Worm (Caenorhabditis elegans) whole organism, mixed stage, embryonic: Measurements from ENCODE around the gene ZK512.4.

Source experiments
- M03D4.4 ChIP-seq: sonication (generic microtip); optimal IDR thresholded peaks from 2 replicates; lab custom pipeline; 2017; ENCODE audit warnings: mild to moderate bottlenecking, missing genetic modification characterization, missing compliant biosample characterization
- blmp-1 ChIP-seq: fragments of 150-350 bp; optimal IDR thresholded peaks from 2 replicates; lab custom pipeline; 2014; ENCODE audit warnings: missing biosample characterization, missing genetic modification characterization
- elt-1 ChIP-seq: sonication (generic microtip); optimal IDR thresholded peaks from 2 replicates; lab custom pipeline; 2017; ENCODE audit warnings: missing genetic modification characterization, mild to moderate bottlenecking, missing compliant biosample characterization, antibody characterized with exemption, moderate library complexity, borderline replicate concordance; ENCODE audit not compliant: insufficient read depth
- elt-3 ChIP-seq: fragments of 150-350 bp; optimal IDR thresholded peaks from 2 replicates; lab custom pipeline; 2014; ENCODE audit warnings: missing biosample characterization, missing genetic modification characterization
- mep-1 ChIP-seq: fragments of 150-350 bp; optimal IDR thresholded peaks from 2 replicates; lab custom pipeline; 2017; ENCODE audit warnings: missing biosample characterization, missing genetic modification reagents, missing genetic modification characterization, inconsistent platforms
- nhr-28 ChIP-seq: fragments of 150-350 bp; optimal IDR thresholded peaks from 2 replicates; lab custom pipeline; 2014; ENCODE audit warnings: missing biosample characterization, missing genetic modification characterization
- snpc-4 ChIP-seq: fragments of 150-350 bp; optimal IDR thresholded peaks from 2 replicates; lab custom pipeline; 2014; ENCODE audit warnings: missing biosample characterization, missing genetic modification characterization
- unc-120 ChIP-seq: sonication (generic microtip); optimal IDR thresholded peaks from 2 replicates; lab custom pipeline; 2017; ENCODE audit warnings: missing genetic modification characterization, missing compliant biosample characterization; ENCODE audit not compliant: poor library complexity, severe bottlenecking
- ztf-11 ChIP-seq: fragments of 150-350 bp; optimal IDR thresholded peaks from 2 replicates; lab custom pipeline; 2014; ENCODE audit warnings: missing biosample characterization, missing genetic modification characterization

- TF ChIP-seq mep-1 (tag; lab: Kevin White, UChicago) (no peak), unc-120 (tag; lab: Kevin White, UChicago) (no peak), snpc-4 (tag; lab: Kevin White, UChicago) (no peak), ztf-11 (no peak), blmp-1 (tag; lab: Kevin White, UChicago) (no peak), M03D4.4 (tag; lab: Kevin White, UChicago) (no peak), elt-1 (tag; lab: Kevin White, UChicago) (no peak), nhr-28 (tag; lab: Kevin White, UChicago) (no peak), elt-3 (tag; lab: Kevin White, UChicago) (no peak)
Observed at ce11 chrIII:9144744-9145390, at the start of gene ZK512.4, which contains the start of gene ZK512.2.
